Fruit fly (Drosophila melanogaster) whole organism, adult: ENCODE results near the gene Rab9D.

Source experiments
- CG11617 ChIP-seq: fragments of 200-800 bp; sonication (Bioruptor generic); optimal IDR thresholded peaks from 2 replicates; lab custom pipeline; 2017; ENCODE audit warnings: mild to moderate bottlenecking, missing biosample characterization, missing genetic modification reagents, missing genetic modification characterization
- CG12768 ChIP-seq: fragments of 200-800 bp; sonication (Bioruptor generic); optimal IDR thresholded peaks from 2 replicates; lab custom pipeline; 2017; ENCODE audit warnings: missing biosample characterization, missing genetic modification characterization, mild to moderate bottlenecking, moderate library complexity, missing genetic modification reagents
- CG14711 ChIP-seq: fragments of 200-800 bp; sonication (Bioruptor generic); optimal IDR thresholded peaks from 2 replicates; lab custom pipeline; 2018; ENCODE audit warnings: missing biosample characterization, mild to moderate bottlenecking, missing genetic modification characterization, moderate library complexity
- CG1620 ChIP-seq: fragments of 200-800 bp; sonication (Bioruptor generic); optimal IDR thresholded peaks from 2 replicates; lab custom pipeline; 2016; ENCODE audit warnings: missing biosample characterization, missing genetic modification characterization
- CG33017 ChIP-seq: fragments of 200-800 bp; sonication (Bioruptor generic); optimal IDR thresholded peaks from 2 replicates; lab custom pipeline; 2018; ENCODE audit warnings: missing biosample characterization, mild to moderate bottlenecking, missing genetic modification characterization, moderate library complexity
- CG5204 ChIP-seq: fragments of 200-800 bp; sonication (Bioruptor generic); optimal IDR thresholded peaks from 2 replicates; lab custom pipeline; 2016; ENCODE audit warnings: missing biosample characterization, missing genetic modification characterization
- CG7045 ChIP-seq: fragments of 200-800 bp; sonication (Bioruptor generic); optimal IDR thresholded peaks from 2 replicates; lab custom pipeline; 2017; ENCODE audit warnings: missing biosample characterization, mild to moderate bottlenecking, missing genetic modification characterization
- CG7101 ChIP-seq: fragments of 200-800 bp; sonication (Bioruptor generic); optimal IDR thresholded peaks from 2 replicates; lab custom pipeline; 2018; ENCODE audit warnings: missing biosample characterization, mild to moderate bottlenecking, missing genetic modification characterization, moderate library complexity
- Clk ChIP-seq: fragments of 200-800 bp; sonication (Bioruptor generic); optimal IDR thresholded peaks from 2 replicates; lab custom pipeline; 2017; ENCODE audit warnings: missing biosample characterization, missing genetic modification characterization
- Crg-1 ChIP-seq: fragments of 200-800 bp; sonication (Bioruptor generic); optimal IDR thresholded peaks from 2 replicates; lab custom pipeline; 2016; ENCODE audit warnings: missing biosample characterization, missing genetic modification characterization
- Hr96 ChIP-seq: fragments of 200-800 bp; sonication (Bioruptor generic); optimal IDR thresholded peaks from 2 replicates; lab custom pipeline; 2016; ENCODE audit warnings: missing biosample characterization, missing genetic modification characterization
- Mnt ChIP-seq: fragments of 200-800 bp; sonication (Bioruptor generic); optimal IDR thresholded peaks from 2 replicates; lab custom pipeline; 2016; ENCODE audit warnings: missing biosample characterization, mild to moderate bottlenecking, missing genetic modification characterization
- bab1 ChIP-seq: fragments of 200-800 bp; sonication (Bioruptor generic); optimal IDR thresholded peaks from 3 replicates; lab custom pipeline; 2019; ENCODE audit warnings: missing biosample characterization, mild to moderate bottlenecking, missing genetic modification characterization, moderate library complexity
- cic ChIP-seq: fragments of 200-800 bp; sonication (Bioruptor generic); optimal IDR thresholded peaks from 2 replicates; lab custom pipeline; 2017; ENCODE audit warnings: missing biosample characterization, mild to moderate bottlenecking, missing genetic modification characterization, moderate library complexity
- cnc ChIP-seq, 2 experiments: fragments of >200 bp; optimal IDR thresholded peaks; 2 replicates each; lab custom pipeline; 2017
- kay ChIP-seq: fragments of 200-800 bp; sonication (Bioruptor generic); peaks from one replicate; lab custom pipeline; 2016; ENCODE audit warnings: missing biosample characterization, missing genetic modification characterization, borderline replicate concordance
- ovo ChIP-seq: fragments of 200-800 bp; sonication (Bioruptor generic); optimal IDR thresholded peaks from 2 replicates; lab custom pipeline; 2016; ENCODE audit warnings: missing biosample characterization, missing genetic modification characterization
- pad ChIP-seq: fragments of 200-800 bp; sonication (Bioruptor generic); optimal IDR thresholded peaks from 3 replicates; lab custom pipeline; 2017; ENCODE audit warnings: missing biosample characterization, missing genetic modification characterization, mild to moderate bottlenecking, moderate library complexity, missing genetic modification reagents
- tj ChIP-seq: fragments of 200-800 bp; sonication (Bioruptor generic); optimal IDR thresholded peaks from 3 replicates; lab custom pipeline; 2017; ENCODE audit warnings: missing biosample characterization, mild to moderate bottlenecking, missing genetic modification characterization, moderate library complexity
- toe ChIP-seq: fragments of 200-800 bp; sonication (Bioruptor generic); optimal IDR thresholded peaks from 2 replicates; lab custom pipeline; 2016; ENCODE audit warnings: missing biosample characterization, missing genetic modification characterization

Gene Rab9D

dm6 chrX:10566491-10566890, 22.4 kb upstream of the Rab9D start, which contains the start of gene CG15296:
CG15296 (minus strand) TSS chrX:10566591.
- TF ChIP-seq CG11617: no peak
- no peak for TF ChIP-seq Mnt

dm6 chrX:10570142-10570756, 18.6 kb upstream of the Rab9D start:
- TF ChIP-seq toe (GFP tag; lab: Kevin White, UChicago) (no peak), bab1 (no peak), pad (GFP tag; lab: Kevin White, UChicago) (no peak)

- TF ChIP-seq CG12768 (GFP tag; lab: Kevin White, UChicago): no peak
- no peak for TF ChIP-seq CG7101 (tag; lab: Kevin White, UChicago)
- TF ChIP-seq CG1620: no peak
- no peak for TF ChIP-seq tj
- TF ChIP-seq cnc (optimal IDR thresholded peaks at IDR 0.05; lab: Kevin White, UChicago): no peak
- no peak for TF ChIP-seq CG33017 (tag; lab: Kevin White, UChicago)
- no peak for TF ChIP-seq Hr96 (GFP tag; lab: Kevin White, UChicago)
- no peak for TF ChIP-seq CG5204 (GFP tag; lab: Kevin White, UChicago)
- TF ChIP-seq Mnt: no peak
- TF ChIP-seq CG7045: no peak
- no peak for TF ChIP-seq ovo
- no peak for TF ChIP-seq kay
Observed at dm6 chrX:10573554-10573953, 15.3 kb upstream of the Rab9D start.

- TF ChIP-seq CG11617: no peak
- no peak for TF ChIP-seq cic (GFP tag; lab: Kevin White, UChicago)
- TF ChIP-seq CG5204 (GFP tag; lab: Kevin White, UChicago): no peak
- TF ChIP-seq CG12768 (GFP tag; lab: Kevin White, UChicago): no peak
Observed at dm6 chrX:10576993-10577392, 11.9 kb upstream of the Rab9D start.

dm6 chrX:10577773-10578172, 11.1 kb upstream of the Rab9D start:
- no peak for TF ChIP-seq bab1
- no peak for TF ChIP-seq CG1620
- no peak for TF ChIP-seq CG12768 (GFP tag; lab: Kevin White, UChicago)
- TF ChIP-seq CG7045: no peak
- TF ChIP-seq Mnt: no peak
- TF ChIP-seq kay: no peak
- TF ChIP-seq CG5204 (GFP tag; lab: Kevin White, UChicago): no peak
- TF ChIP-seq cnc (optimal IDR thresholded peaks at IDR 0.05; lab: Kevin White, UChicago): no peak
- no peak for TF ChIP-seq Clk (GFP tag; lab: Kevin White, UChicago)

DNA sequence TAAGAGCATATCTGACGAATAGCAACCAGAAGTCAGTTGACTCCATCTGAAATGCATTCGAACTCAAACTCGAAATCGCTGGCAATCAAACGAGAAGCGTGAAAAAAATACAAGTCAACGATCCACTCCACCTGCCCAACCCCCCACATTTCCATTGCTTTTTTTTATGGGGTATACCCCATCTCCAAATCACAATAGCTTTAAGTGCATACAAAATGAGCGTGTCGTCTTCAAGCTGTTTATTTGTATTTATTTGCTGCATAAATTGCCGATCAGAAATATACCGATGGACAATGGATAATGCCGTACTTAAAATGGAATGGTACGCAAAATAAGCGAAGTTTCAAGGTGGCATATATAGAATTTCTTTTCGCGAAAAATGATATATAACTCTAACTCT, 9.3 kb upstream of the Rab9D start:
- TF ChIP-seq toe (GFP tag; lab: Kevin White, UChicago) (no peak), ovo (no peak), Clk (GFP tag; lab: Kevin White, UChicago) (no peak), kay (no peak), CG11617 (no peak), tj (peak; percentile 52), CG33017 (tag; lab: Kevin White, UChicago) (no peak)

DNA sequence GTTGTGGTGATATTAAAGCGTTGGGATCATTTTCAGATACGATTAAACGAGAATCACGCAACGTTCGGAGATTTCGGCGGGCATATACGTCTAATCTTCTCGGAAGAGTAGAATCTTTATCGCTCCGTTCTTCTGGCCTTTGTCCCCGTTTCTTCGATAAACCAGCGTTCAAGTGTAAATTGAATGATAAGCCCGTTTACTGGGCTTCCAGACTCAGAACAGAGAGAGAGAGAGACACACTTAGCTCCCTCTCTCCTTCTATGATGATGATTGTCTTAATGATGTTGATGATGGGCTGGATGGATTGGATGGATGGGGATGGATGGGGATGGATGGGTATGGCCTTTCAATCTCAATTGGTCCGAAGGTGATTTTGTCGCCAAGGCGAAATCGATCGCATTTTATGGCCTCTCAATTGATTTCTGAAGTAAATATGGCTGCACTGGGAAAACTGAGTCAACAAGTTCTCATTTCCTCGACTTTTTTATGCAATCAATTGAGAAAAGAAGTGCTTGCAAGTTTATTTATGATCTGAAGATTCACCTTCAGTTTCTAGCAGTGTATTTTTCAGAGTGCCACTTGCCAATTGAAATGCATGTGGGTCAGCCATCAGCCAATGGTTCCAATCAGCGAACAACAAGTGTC, 8.3 kb upstream of the Rab9D start:
- TF ChIP-seq kay (no peak), CG11617 (no peak), tj (no peak), Mnt (no peak), ovo (no peak), pad (GFP tag; lab: Kevin White, UChicago) (no peak), CG7101 (tag; lab: Kevin White, UChicago) (no peak), CG5204 (GFP tag; lab: Kevin White, UChicago) (no peak), bab1 (no peak), Clk (GFP tag; lab: Kevin White, UChicago) (no peak), cic (GFP tag; lab: Kevin White, UChicago) (no peak), Crg-1 (GFP tag; lab: Kevin White, UChicago) (no peak), CG7045 (no peak), CG14711 (no peak)

DNA sequence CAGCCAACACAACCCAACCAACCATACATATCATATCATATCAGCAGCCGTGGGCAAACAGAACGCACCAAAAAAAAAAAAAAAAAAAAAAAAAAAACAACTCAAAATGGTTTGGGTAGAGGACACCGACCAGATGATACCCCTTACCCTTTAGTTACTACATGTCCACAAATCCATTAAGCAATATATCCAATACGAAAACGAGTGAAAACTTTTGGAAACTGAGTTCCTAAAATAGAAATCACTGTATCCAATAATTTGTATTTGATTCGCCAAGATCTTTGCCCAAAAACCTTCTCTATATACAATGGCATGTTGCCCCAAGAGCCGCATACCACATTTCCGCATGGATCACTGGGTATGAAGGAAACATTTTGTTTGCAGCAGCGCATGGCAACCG, 7.4 kb upstream of the Rab9D start:
- TF ChIP-seq pad (GFP tag; lab: Kevin White, UChicago): no peak
- TF ChIP-seq CG12768 (GFP tag; lab: Kevin White, UChicago): no peak
- TF ChIP-seq bab1: no peak
- TF ChIP-seq CG33017 (tag; lab: Kevin White, UChicago): no peak
- TF ChIP-seq Hr96 (GFP tag; lab: Kevin White, UChicago): no peak
- no peak for TF ChIP-seq cnc (optimal IDR thresholded peaks at IDR 0.05; lab: Kevin White, UChicago)
- TF ChIP-seq cic (GFP tag; lab: Kevin White, UChicago): no peak
- no peak for TF ChIP-seq Mnt
- no peak for TF ChIP-seq CG7045
- no peak for TF ChIP-seq tj
- no peak for TF ChIP-seq Clk (GFP tag; lab: Kevin White, UChicago)
- no peak for TF ChIP-seq ovo
- TF ChIP-seq Crg-1 (GFP tag; lab: Kevin White, UChicago): no peak
- no peak for TF ChIP-seq CG11617
